Worm (Caenorhabditis elegans): ENCODE results near the gene K02F6.3.
"Not testable (repeated sequence)": the region's sequence is repeated elsewhere in the genome, so short reads cannot be mapped to it uniquely, and the experiment has no call there.

ce11 chrII:2600176-2600575 lies 54.2 kb downstream of the K02F6.3 start, which contains the start of gene F33H12.1:
- TF ChIP-seq odd-2 (tag; optimal IDR thresholded peaks at IDR 0.05); hlh-30 (tag; optimal IDR thresholded peaks at IDR 0.05; ENCODE audit: insufficient read depth); Y22D7AL.16 (tag; optimal IDR thresholded peaks at IDR 0.05); unc-86 (tag; optimal IDR thresholded peaks at IDR 0.05); ceh-48 (tag; optimal IDR thresholded peaks at IDR 0.05); ceh-9 (tag; optimal IDR thresholded peaks at IDR 0.05); sdc-2 (tag; optimal IDR thresholded peaks at IDR 0.05); ahr-1 (tag; optimal IDR thresholded peaks at IDR 0.05); ztf-16 (tag; optimal IDR thresholded peaks at IDR 0.05); pha-4 (tag; optimal IDR thresholded peaks at IDR 0.05): not testable (repeated sequence)
